Worm (Caenorhabditis elegans): ENCODE measurements around the gene F36H5.8.

ce11 chrII:1719153-1719552 is 31.3 kb downstream of the F36H5.8 start, which contains the start of gene fbxb-48:
- TF ChIP-seq egl-27 (tag; optimal IDR thresholded peaks at IDR 0.05): no peak
- no peak for TF ChIP-seq nhr-11 (tag; optimal IDR thresholded peaks at IDR 0.05)
- no peak for TF ChIP-seq nhr-237 (tag; optimal IDR thresholded peaks at IDR 0.05)
- no peak for TF ChIP-seq gmeb-1 (tag; optimal IDR thresholded peaks at IDR 0.05)
- TF ChIP-seq nhr-25 (tag; optimal IDR thresholded peaks at IDR 0.05): no peak
- TF ChIP-seq nhr-21 (tag; optimal IDR thresholded peaks at IDR 0.05): no peak
- TF ChIP-seq nhr-12 (tag; optimal IDR thresholded peaks at IDR 0.05): no peak
- TF ChIP-seq nhr-23 (tag; optimal IDR thresholded peaks at IDR 0.05): no peak
- TF ChIP-seq ceh-16 (tag; optimal IDR thresholded peaks at IDR 0.05): no peak
- TF ChIP-seq elt-3 (tag; optimal IDR thresholded peaks at IDR 0.05): no peak
- no peak for TF ChIP-seq aly-2 (tag; optimal IDR thresholded peaks at IDR 0.05)
- no peak for TF ChIP-seq unc-62 (GFP tag; optimal IDR thresholded peaks at IDR 0.05)
- no peak for TF ChIP-seq sem-4 (tag; optimal IDR thresholded peaks at IDR 0.05)
- TF ChIP-seq nhr-77 (tag; optimal IDR thresholded peaks at IDR 0.05): no peak

Data from whole organism, L2 larva.